Worm (Caenorhabditis elegans) whole organism, L4/young adult: Measurements from ENCODE around the gene pap-3.

Experiments used
- W03F9.2 ChIP-seq: fragments of 150-350 bp; optimal IDR thresholded peaks from 2 replicates; lab custom pipeline; 2014; ENCODE audit warnings: missing biosample characterization, missing genetic modification characterization
- him-1 ChIP-seq: sonication (generic microtip); optimal IDR thresholded peaks from 2 replicates; lab custom pipeline; 2016; ENCODE audit warnings: missing genotype, missing genetic modification reagents, missing genetic modification characterization, missing compliant biosample characterization

ce11 chrII:11806256-11806655 lies 10.1 kb downstream of the pap-3 start, which contains the start of gene jmjd-1.1:
- TF ChIP-seq him-1 (tag; lab: Kevin White, UChicago) (no peak), W03F9.2 (tag; lab: Kevin White, UChicago) (no peak)
